Fruit fly (Drosophila melanogaster) whole organism, wandering third instar larva: ENCODE measurements around the gene alpha-Spec.

Source experiments
- Dfd ChIP-seq: fragments of >200 bp; optimal IDR thresholded peaks from 2 replicates; lab custom pipeline; 2017; ENCODE audit warnings: missing biosample characterization, missing genetic modification characterization
- Dif ChIP-seq: fragments of 200-275, 200-300 bp; sonication (Bioruptor generic); optimal IDR thresholded peaks from 2 replicates; lab custom pipeline; 2018; ENCODE audit warnings: missing biosample characterization, missing genetic modification characterization; ENCODE audit not compliant: partially characterized antibody
- HLH106 ChIP-seq: fragments of 200-800 bp; optimal IDR thresholded peaks from 3 replicates; lab custom pipeline; 2019; ENCODE audit warnings: missing biosample characterization, mild to moderate bottlenecking, missing genetic modification characterization, moderate library complexity
- psq ChIP-seq: fragments of 200-800 bp; sonication (Bioruptor generic); optimal IDR thresholded peaks from 3 replicates; lab custom pipeline; 2017; ENCODE audit warnings: missing biosample characterization, mild to moderate bottlenecking, missing genetic modification characterization, moderate library complexity
- sv ChIP-seq: fragments of 200-800 bp; sonication (Bioruptor generic); optimal IDR thresholded peaks from 3 replicates; lab custom pipeline; 2016; ENCODE audit warnings: missing biosample characterization, missing genetic modification characterization
- woc ChIP-seq: sonication (Bioruptor generic); optimal IDR thresholded peaks from 2 replicates; lab custom pipeline; 2016; ENCODE audit warnings: missing biosample characterization, mild to moderate bottlenecking, missing genetic modification characterization

DNA sequence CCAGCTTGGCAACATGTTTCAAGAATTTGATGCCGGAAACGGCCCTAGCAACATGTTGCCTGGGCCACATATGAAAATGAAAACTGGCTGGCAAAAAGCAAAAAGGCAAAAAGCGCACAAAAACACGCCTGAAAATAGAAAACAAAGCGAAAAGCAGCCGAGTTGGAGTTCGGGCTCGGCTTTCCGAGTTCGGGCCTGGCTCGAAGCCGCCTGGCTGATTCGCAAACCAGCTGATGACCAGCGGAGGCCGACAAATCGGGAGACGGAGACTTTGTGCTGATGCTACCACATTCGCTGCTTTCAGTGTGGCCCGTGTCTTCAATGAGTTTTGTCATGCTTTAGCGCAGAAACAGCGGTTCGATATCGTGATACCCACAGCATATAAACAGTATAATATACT lies 15.2 kb upstream of the alpha-Spec start, which contains the start of gene GV1:
- no peak for TF ChIP-seq woc
- TF ChIP-seq sv (GFP tag; lab: Kevin White, UChicago), result no peak
- no peak for TF ChIP-seq Dfd
- no peak for TF ChIP-seq Dif
- no peak for TF ChIP-seq psq (GFP tag; lab: Kevin White, UChicago)
- TF ChIP-seq HLH106 (tag; lab: Kevin White, UChicago), result no peak
